Worm (Caenorhabditis elegans) whole organism, L4 larva: ENCODE results near the gene M57.1.

Experiments used
- daf-12 ChIP-seq: fragments of 150-350 bp; optimal IDR thresholded peaks from 2 replicates; lab custom pipeline; 2014; ENCODE audit warnings: missing biosample characterization, missing genetic modification reagents, missing genetic modification characterization
- daf-8 ChIP-seq: fragments of 200-800 bp; sonication (Bioruptor generic); IDR thresholded peaks from 2 replicates; pipeline ENCODE4 v1.3.6; 2022; ENCODE audit warnings: missing genetic modification characterization, missing compliant biosample characterization
- dmd-9 ChIP-seq: fragments of 200-800 bp; sonication (Bioruptor generic); IDR thresholded peaks from 2 replicates; pipeline ENCODE4 v1.3.6; 2022; ENCODE audit warnings: missing genetic modification reagents, missing genetic modification characterization, missing compliant biosample characterization
- fos-1 ChIP-seq: fragments of 150-350 bp; optimal IDR thresholded peaks from 2 replicates; lab custom pipeline; 2014; ENCODE audit warnings: missing biosample characterization, missing genetic modification characterization
- lir-3 ChIP-seq: sonication (generic microtip); optimal IDR thresholded peaks from 2 replicates; lab custom pipeline; 2016; ENCODE audit warnings: mild to moderate bottlenecking, missing genetic modification characterization, missing compliant biosample characterization
- lsy-2 ChIP-seq, 2 experiments: fragments of 150-350 bp in 1 of 2; sonication (generic microtip) in 1 of 2; optimal IDR thresholded peaks; 2 replicates each; lab custom pipeline; 2014 to 2017; ENCODE audit warnings: missing biosample characterization in 2 of 2, missing genetic modification characterization in 2 of 2
- mdl-1 ChIP-seq, 2 experiments: fragments of 150-350 bp in 1 of 2; sonication (generic microtip) in 1 of 2; optimal IDR thresholded peaks; 2 replicates each; lab custom pipeline; 2014 to 2017; ENCODE audit warnings: missing biosample characterization in 2 of 2, missing genetic modification characterization in 2 of 2
- nhr-11 ChIP-seq: fragments of 150-350 bp; optimal IDR thresholded peaks from 2 replicates; lab custom pipeline; 2014; ENCODE audit warnings: missing biosample characterization, missing genetic modification characterization

- TF ChIP-seq daf-8: no peak
- TF ChIP-seq dmd-9: no peak
- no peak for TF ChIP-seq lsy-2 (tag; optimal IDR thresholded peaks at IDR 0.05; lab: Kevin White, UChicago)
- no peak for TF ChIP-seq nhr-11
- no peak for TF ChIP-seq daf-12
- no peak for TF ChIP-seq lir-3 (tag; lab: Kevin White, UChicago)
- no peak for TF ChIP-seq fos-1 (tag; lab: Kevin White, UChicago)
- no peak for TF ChIP-seq mdl-1 (tag; optimal IDR thresholded peaks at IDR 0.05; lab: Kevin White, UChicago)
Measured at ce11 chrIV:3526144-3526797, 6.0 kb upstream of the M57.1 start.
